Fruit fly (Drosophila melanogaster) whole organism, wandering third instar larva: Measurements from ENCODE around the gene Adsl.

Experiments
- Abd-B ChIP-seq: fragments of >200 bp; optimal IDR thresholded peaks from 2 replicates; lab custom pipeline; 2017; ENCODE audit warnings: missing biosample characterization, missing genetic modification characterization
- CG32264 ChIP-seq: fragments of 200-800 bp; sonication (Bioruptor generic); optimal IDR thresholded peaks from 2 replicates; lab custom pipeline; 2016; ENCODE audit warnings: missing biosample characterization, missing genetic modification characterization
- CG9705 ChIP-seq: fragments of 200-800 bp; sonication (Bioruptor generic); optimal IDR thresholded peaks from 2 replicates; lab custom pipeline; 2018; ENCODE audit warnings: missing biosample characterization, mild to moderate bottlenecking, missing genetic modification characterization
- CrebA ChIP-seq: fragments of 200-800 bp; sonication (Bioruptor generic); optimal IDR thresholded peaks from 2 replicates; lab custom pipeline; 2016; ENCODE audit warnings: missing biosample characterization, mild to moderate bottlenecking, missing genetic modification characterization, borderline replicate concordance
- Dfd ChIP-seq: fragments of >200 bp; optimal IDR thresholded peaks from 2 replicates; lab custom pipeline; 2017; ENCODE audit warnings: missing biosample characterization, missing genetic modification characterization
- Dif ChIP-seq: fragments of 200-275, 200-300 bp; sonication (Bioruptor generic); optimal IDR thresholded peaks from 2 replicates; lab custom pipeline; 2018; ENCODE audit warnings: missing biosample characterization, missing genetic modification characterization; ENCODE audit not compliant: partially characterized antibody
- GATAd ChIP-seq: sonication (Bioruptor generic); optimal IDR thresholded peaks from 2 replicates; lab custom pipeline; 2016; ENCODE audit warnings: missing biosample characterization, missing genetic modification characterization
- HLH106 ChIP-seq: fragments of 200-800 bp; optimal IDR thresholded peaks from 3 replicates; lab custom pipeline; 2019; ENCODE audit warnings: missing biosample characterization, mild to moderate bottlenecking, missing genetic modification characterization, moderate library complexity
- Hnf4 ChIP-seq: fragments of 200-800 bp; sonication (Bioruptor generic); optimal IDR thresholded peaks from 2 replicates; lab custom pipeline; 2016; ENCODE audit warnings: missing biosample characterization, mild to moderate bottlenecking, missing genetic modification characterization
- Hr78 ChIP-seq: fragments of >200 bp; optimal IDR thresholded peaks from 2 replicates; lab custom pipeline; 2017; ENCODE audit warnings: missing biosample characterization, missing genetic modification characterization
- Hr83 ChIP-seq: fragments of 200-300 bp; sonication (Bioruptor generic); optimal IDR thresholded peaks from 2 replicates; lab custom pipeline; 2016; ENCODE audit warnings: missing biosample characterization, mild to moderate bottlenecking, missing genetic modification characterization, moderate library complexity; ENCODE audit not compliant: poor library complexity, severe bottlenecking
- Jra ChIP-seq: sonication (Bioruptor generic); optimal IDR thresholded peaks from 2 replicates; lab custom pipeline; 2016; ENCODE audit warnings: missing biosample characterization, missing genetic modification characterization
- Mio ChIP-seq: sonication (Bioruptor generic); optimal IDR thresholded peaks from 2 replicates; lab custom pipeline; 2016; ENCODE audit warnings: missing biosample characterization, missing genetic modification characterization
- Myc ChIP-seq: fragments of >200 bp; optimal IDR thresholded peaks from 2 replicates; lab custom pipeline; 2017
- N ChIP-seq: fragments of >200 bp; optimal IDR thresholded peaks from 2 replicates; lab custom pipeline; 2018; ENCODE audit warnings: missing biosample characterization, missing external identifiers, missing genetic modification characterization
- OdsH ChIP-seq: fragments of 200-800 bp; sonication (Bioruptor generic); optimal IDR thresholded peaks from 2 replicates; lab custom pipeline; 2016; ENCODE audit warnings: missing biosample characterization, mild to moderate bottlenecking, missing genetic modification characterization
- Rel ChIP-seq, 2 experiments: fragments of 200-800 bp; sonication (Bioruptor generic) in 1 of 2; optimal IDR thresholded peaks; 2 replicates in 1 of 2; 3 replicates in 1 of 2; lab custom pipeline; 2016 to 2019; ENCODE audit warnings: mild to moderate bottlenecking in 2 of 2, missing biosample characterization in 2 of 2, missing genetic modification characterization in 2 of 2, moderate library complexity in 1 of 2
- Sp1 ChIP-seq: fragments of 200-800 bp; sonication (Bioruptor generic); optimal IDR thresholded peaks from 3 replicates; lab custom pipeline; 2019; ENCODE audit warnings: missing biosample characterization, mild to moderate bottlenecking, missing genetic modification characterization, moderate library complexity
- Vsx2 ChIP-seq: fragments of 200-300, 225-300 bp; sonication (Bioruptor generic); optimal IDR thresholded peaks from 2 replicates; lab custom pipeline; 2018; ENCODE audit warnings: missing biosample characterization, missing genetic modification characterization; ENCODE audit not compliant: partially characterized antibody
- br ChIP-seq: fragments of 200-800 bp; sonication (Bioruptor generic); optimal IDR thresholded peaks from 2 replicates; lab custom pipeline; 2016; ENCODE audit warnings: missing biosample characterization, missing genetic modification characterization
- brk ChIP-seq: fragments of 200-800 bp; sonication (Bioruptor generic); optimal IDR thresholded peaks from 2 replicates; lab custom pipeline; 2016; ENCODE audit warnings: missing biosample characterization, mild to moderate bottlenecking, missing genetic modification characterization
- dl ChIP-seq, 2 experiments: fragments of 175-275, 200-275 bp in 1 of 2; fragments of 200-275 bp in 1 of 2; sonication (Bioruptor generic); optimal IDR thresholded peaks; lab custom pipeline; 2018; ENCODE audit warnings: mild to moderate bottlenecking in 2 of 2, missing biosample characterization in 2 of 2, missing genetic modification characterization in 2 of 2, moderate library complexity in 2 of 2; ENCODE audit not compliant: partially characterized antibody in 2 of 2, insufficient read depth in 1 of 2
- dmrt93B ChIP-seq: fragments of 200-800 bp; sonication (Bioruptor generic); optimal IDR thresholded peaks from 2 replicates; lab custom pipeline; 2018; ENCODE audit warnings: missing biosample characterization, mild to moderate bottlenecking, missing genetic modification characterization
- dsf ChIP-seq: sonication (Bioruptor generic); optimal IDR thresholded peaks from 2 replicates; lab custom pipeline; 2016; ENCODE audit warnings: missing biosample characterization, missing genetic modification characterization, borderline replicate concordance
- ey ChIP-seq: fragments of 200-800 bp; sonication (Bioruptor generic); optimal IDR thresholded peaks from 2 replicates; lab custom pipeline; 2016; ENCODE audit warnings: missing biosample characterization, missing genetic modification characterization
- foxo ChIP-seq, 2 experiments: fragments of 200-800 bp; sonication (Bioruptor generic); optimal IDR thresholded peaks; 2 replicates in 1 of 2; 3 replicates in 1 of 2; lab custom pipeline; 2016 to 2017; ENCODE audit warnings: missing biosample characterization in 2 of 2, missing genetic modification characterization in 2 of 2
- fru ChIP-seq: fragments of 200-800 bp; sonication (Bioruptor generic); optimal IDR thresholded peaks from 3 replicates; lab custom pipeline; 2016; ENCODE audit warnings: missing biosample characterization, mild to moderate bottlenecking, missing genetic modification characterization
- h ChIP-seq: fragments of 200-800 bp; sonication (Bioruptor generic); optimal IDR thresholded peaks from 3 replicates; lab custom pipeline; 2016; ENCODE audit warnings: missing biosample characterization, mild to moderate bottlenecking, missing genetic modification characterization
- jim ChIP-seq: fragments of 175-275, 200-325 bp; sonication (Bioruptor generic); optimal IDR thresholded peaks from 2 replicates; lab custom pipeline; 2016; ENCODE audit warnings: missing biosample characterization, mild to moderate bottlenecking, missing genetic modification characterization
- lola ChIP-seq: fragments of >200 bp; optimal IDR thresholded peaks from 2 replicates; lab custom pipeline; 2017; ENCODE audit warnings: missing biosample characterization, missing genetic modification characterization
- pan ChIP-seq: fragments of >200 bp; optimal IDR thresholded peaks from 2 replicates; lab custom pipeline; 2017
- psq ChIP-seq: fragments of 200-800 bp; sonication (Bioruptor generic); optimal IDR thresholded peaks from 3 replicates; lab custom pipeline; 2017; ENCODE audit warnings: missing biosample characterization, mild to moderate bottlenecking, missing genetic modification characterization, moderate library complexity
- rgr ChIP-seq: fragments of 200-800 bp; sonication (Bioruptor generic); optimal IDR thresholded peaks from 3 replicates; lab custom pipeline; 2016; ENCODE audit warnings: missing biosample characterization, mild to moderate bottlenecking, missing genetic modification characterization
- sage ChIP-seq: fragments of 200-800 bp; sonication (Bioruptor generic); optimal IDR thresholded peaks from 2 replicates; lab custom pipeline; 2016; ENCODE audit warnings: missing biosample characterization, mild to moderate bottlenecking, missing genetic modification characterization
- sv ChIP-seq: fragments of 200-800 bp; sonication (Bioruptor generic); optimal IDR thresholded peaks from 3 replicates; lab custom pipeline; 2016; ENCODE audit warnings: missing biosample characterization, missing genetic modification characterization
- tai ChIP-seq: sonication (Bioruptor generic); optimal IDR thresholded peaks from 2 replicates; lab custom pipeline; 2016; ENCODE audit warnings: missing biosample characterization, missing genetic modification characterization
- usp ChIP-seq: fragments of >200 bp; optimal IDR thresholded peaks from 2 replicates; lab custom pipeline; 2017; ENCODE audit warnings: missing biosample characterization, missing genetic modification characterization
- woc ChIP-seq: sonication (Bioruptor generic); optimal IDR thresholded peaks from 2 replicates; lab custom pipeline; 2016; ENCODE audit warnings: missing biosample characterization, mild to moderate bottlenecking, missing genetic modification characterization

The Adsl gene

DNA sequence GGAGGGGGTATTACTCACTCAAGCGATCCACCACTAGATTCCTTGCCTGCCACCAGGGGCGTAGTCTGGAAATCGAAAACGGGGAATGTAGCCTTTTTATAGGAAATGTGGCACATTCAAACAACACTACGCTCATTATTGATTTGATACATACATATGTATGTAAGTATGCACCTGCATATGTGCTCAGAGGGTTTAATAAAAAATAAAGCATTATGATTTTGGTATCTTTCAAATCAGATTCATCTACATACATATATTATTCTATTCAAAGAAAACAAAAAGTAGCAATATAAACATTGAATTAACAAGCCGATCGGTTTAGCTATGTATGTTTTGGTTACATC lies 36.0 kb upstream of the Adsl start:
- peak; percentile 4 for TF ChIP-seq HLH106 (tag; lab: Kevin White, UChicago)
- TF ChIP-seq OdsH (GFP tag; lab: Kevin White, UChicago): no peak
- peak; percentile 6 for TF ChIP-seq rgr (GFP tag; lab: Kevin White, UChicago)
- TF ChIP-seq CrebA (GFP tag; lab: Kevin White, UChicago): no peak
- TF ChIP-seq foxo (GFP tag; optimal IDR thresholded peaks at IDR 0.05; lab: Kevin White, UChicago): peak in 1 of 2 experiments; percentile 38

- no peak for TF ChIP-seq sv (GFP tag; lab: Kevin White, UChicago)
- TF ChIP-seq dl (GFP tag; optimal IDR thresholded peaks at IDR 0.05; lab: Kevin White, UChicago; ENCODE audit: insufficient read depth in 1 of 2, partially characterized antibody in 2 of 2): peak; percentile 26 to 31
- TF ChIP-seq GATAd (GFP tag; lab: Kevin White, UChicago): no peak
- TF ChIP-seq jim (GFP tag; lab: Kevin White, UChicago): peak; percentile 82
- TF ChIP-seq Vsx2: peak; percentile 78
- TF ChIP-seq OdsH (GFP tag; lab: Kevin White, UChicago): peak; percentile 45
- no peak for TF ChIP-seq usp (GFP tag; lab: Kevin White, UChicago)
- TF ChIP-seq foxo (GFP tag; optimal IDR thresholded peaks at IDR 0.05; lab: Kevin White, UChicago): peak; percentile 2 to 25
- TF ChIP-seq Abd-B: peak; percentile 60
- TF ChIP-seq Hnf4: no peak
- TF ChIP-seq Rel (GFP tag; optimal IDR thresholded peaks at IDR 0.05; lab: Kevin White, UChicago): peak; percentile 76
- TF ChIP-seq Rel (tag; optimal IDR thresholded peaks at IDR 0.05; lab: Kevin White, UChicago): peak; percentile 23
- peak; percentile 71 for TF ChIP-seq h
- peak; percentile 33 for TF ChIP-seq br (GFP tag; lab: Kevin White, UChicago)
- TF ChIP-seq CrebA (GFP tag; lab: Kevin White, UChicago): peak; percentile 50
- TF ChIP-seq ey (GFP tag; lab: Kevin White, UChicago): no peak
- TF ChIP-seq Mio: no peak
- peak; percentile 56 for TF ChIP-seq psq (GFP tag; lab: Kevin White, UChicago)
- peak; percentile 8 for TF ChIP-seq Jra (GFP tag; lab: Kevin White, UChicago)
- peak; percentile 64 for TF ChIP-seq Dif (GFP tag; lab: Kevin White, UChicago)
- TF ChIP-seq tai (GFP tag; lab: Kevin White, UChicago): no peak
- no peak for TF ChIP-seq pan (lab: Kevin White, UChicago)
- no peak for TF ChIP-seq CG9705 (GFP tag; lab: Kevin White, UChicago)
- no peak for TF ChIP-seq Myc (lab: Kevin White, UChicago)
- peak; percentile 52 for TF ChIP-seq Hr83
- TF ChIP-seq lola: no peak
- TF ChIP-seq Hr78 (GFP tag; lab: Kevin White, UChicago): no peak
- TF ChIP-seq rgr (GFP tag; lab: Kevin White, UChicago): peak; percentile 27
- peak; percentile 94 for TF ChIP-seq brk (GFP tag; lab: Kevin White, UChicago)
- TF ChIP-seq fru (GFP tag; lab: Kevin White, UChicago): peak; percentile 62
- TF ChIP-seq Sp1 (GFP tag; lab: Kevin White, UChicago): peak; percentile 48
- no peak for TF ChIP-seq HLH106 (tag; lab: Kevin White, UChicago)
- no peak for TF ChIP-seq sage
- no peak for TF ChIP-seq dmrt93B
- no peak for TF ChIP-seq Dfd (GFP tag; lab: Kevin White, UChicago)
- no peak for TF ChIP-seq dsf (GFP tag; lab: Kevin White, UChicago)
- no peak for TF ChIP-seq woc (GFP tag; lab: Kevin White, UChicago)
- no peak for TF ChIP-seq CG32264 (GFP tag; lab: Kevin White, UChicago)
- peak; percentile 84 for TF ChIP-seq N (GFP tag; lab: Kevin White, UChicago)
These were observed 35.4 kb upstream of the Adsl start for dm6 chr3R:17056183-17056904.
